Fruit fly (Drosophila melanogaster): ENCODE results near the gene CG42750.

CG42750 gene

dm6 chr2L:18136427-18136857 lies 139.1 kb downstream of the CG42750 start (continued):
- TF ChIP-seq CG2120 (GFP tag; optimal IDR thresholded peaks at IDR 0.05) (peak; percentile 67), CG15479 (GFP tag; optimal IDR thresholded peaks at IDR 0.05) (no peak), toy (GFP tag; IDR thresholded peaks at IDR 0.05) (no peak; the same call in 1 of the 2 replicates), Oli (tag; optimal IDR thresholded peaks at IDR 0.05) (no peak), ftz-f1 (GFP tag; optimal IDR thresholded peaks at IDR 0.05) (peak; percentile 89), Ada2b (GFP tag; IDR thresholded peaks at IDR 0.05) (no peak), lola (GFP tag; optimal IDR thresholded peaks at IDR 0.05) (no peak), al (GFP tag; IDR thresholded peaks at IDR 0.05) (no peak), CG15514 (GFP tag; optimal IDR thresholded peaks at IDR 0.05) (peak; percentile 58), z (GFP tag; IDR thresholded peaks at IDR 0.05) (no peak), Trl (optimal IDR thresholded peaks at IDR 0.05) (no peak), Trl (GFP tag; optimal IDR thresholded peaks at IDR 0.05) (peak; percentile 68), CoRest (tag; optimal IDR thresholded peaks at IDR 0.05) (peak; percentile 19), rib (GFP tag; IDR thresholded peaks at IDR 0.05) (peak; percentile 90), CG17612 (GFP tag; IDR thresholded peaks at IDR 0.05) (0 out of 2 replicates have a peak, but pooled peaks have one; percentile 22), HHEX (GFP tag; optimal IDR thresholded peaks at IDR 0.05) (peak; percentile 27), sd (tag; optimal IDR thresholded peaks at IDR 0.05) (peak; percentile 78), CG17359 (tag; optimal IDR thresholded peaks at IDR 0.05) (no peak), CG14014 (GFP tag; IDR thresholded peaks at IDR 0.05) (peak; percentile 38; the same call in 1 of the 2 replicates), sr (GFP tag; IDR thresholded peaks at IDR 0.05) (peak; percentile 43; the same call in 2 of the 3 replicates), CG3847 (GFP tag; IDR thresholded peaks at IDR 0.05) (no peak; the same call in 1 of the 2 replicates), B-H2 (GFP tag; optimal IDR thresholded peaks at IDR 0.05) (peak; percentile 71), CG9817 (tag; optimal IDR thresholded peaks at IDR 0.05) (peak; percentile 28), Hand (GFP tag; optimal IDR thresholded peaks at IDR 0.05) (peak; percentile 41), CG6813 (GFP tag; optimal IDR thresholded peaks at IDR 0.05) (peak; percentile 45), CG7745 (tag; optimal IDR thresholded peaks at IDR 0.05) (no peak), Six4 (GFP tag; optimal IDR thresholded peaks at IDR 0.05) (no peak), her (GFP tag; optimal IDR thresholded peaks at IDR 0.05) (peak; percentile 4), CG11398 (GFP tag; optimal IDR thresholded peaks at IDR 0.05) (no peak), dan (GFP tag; IDR thresholded peaks at IDR 0.05) (no peak), CG12744 (GFP tag; optimal IDR thresholded peaks at IDR 0.05) (no peak), CG10147 (GFP tag; optimal IDR thresholded peaks at IDR 0.05) (peak; percentile 39), Myb (GFP tag; optimal IDR thresholded peaks at IDR 0.05) (peak; percentile 14), CG16779 (GFP tag; IDR thresholded peaks at IDR 0.05) (0 out of 2 replicates have a peak, but pooled peaks have one; percentile 26), CG15269 (tag; optimal IDR thresholded peaks at IDR 0.05) (peak; percentile 23), ranshi (GFP tag; IDR thresholded peaks at IDR 0.05) (peak; percentile 33; the same call in 1 of the 2 replicates), ewg (GFP tag; optimal IDR thresholded peaks at IDR 0.05) (no peak), Bteb2 (GFP tag; optimal IDR thresholded peaks at IDR 0.05) (peak; percentile 62), Med (GFP tag) (peak; percentile 93), CG11456 (GFP tag; IDR thresholded peaks at IDR 0.05) (peak; percentile 46; the same call in 1 of the 3 replicates), ems (GFP tag; optimal IDR thresholded peaks at IDR 0.05) (no peak), Tbp (GFP tag; optimal IDR thresholded peaks at IDR 0.05) (no peak), amos (GFP tag; IDR thresholded peaks at IDR 0.05; ENCODE audit: partially characterized antibody) (no peak), mam (GFP tag; optimal IDR thresholded peaks at IDR 0.05) (peak; percentile 23), Fer1 (GFP tag; optimal IDR thresholded peaks at IDR 0.05) (peak; percentile 45), Adf1 (GFP tag; IDR thresholded peaks at IDR 0.05) (peak; percentile 38; the same call in 1 of the 2 replicates), CG6765 (GFP tag; optimal IDR thresholded peaks at IDR 0.05) (peak; percentile 50), peb (GFP tag; IDR thresholded peaks at IDR 0.05) (no peak), CG4820 (GFP tag; optimal IDR thresholded peaks at IDR 0.05) (no peak), wek (GFP tag; optimal IDR thresholded peaks at IDR 0.05) (no peak), knrl (GFP tag; IDR thresholded peaks at IDR 0.05; ENCODE audit: partially characterized antibody) (no peak)

Data from whole organism, embryonic.